Fruit fly (Drosophila melanogaster): ENCODE measurements around the gene Idgf3.

The Idgf3 gene

DNA sequence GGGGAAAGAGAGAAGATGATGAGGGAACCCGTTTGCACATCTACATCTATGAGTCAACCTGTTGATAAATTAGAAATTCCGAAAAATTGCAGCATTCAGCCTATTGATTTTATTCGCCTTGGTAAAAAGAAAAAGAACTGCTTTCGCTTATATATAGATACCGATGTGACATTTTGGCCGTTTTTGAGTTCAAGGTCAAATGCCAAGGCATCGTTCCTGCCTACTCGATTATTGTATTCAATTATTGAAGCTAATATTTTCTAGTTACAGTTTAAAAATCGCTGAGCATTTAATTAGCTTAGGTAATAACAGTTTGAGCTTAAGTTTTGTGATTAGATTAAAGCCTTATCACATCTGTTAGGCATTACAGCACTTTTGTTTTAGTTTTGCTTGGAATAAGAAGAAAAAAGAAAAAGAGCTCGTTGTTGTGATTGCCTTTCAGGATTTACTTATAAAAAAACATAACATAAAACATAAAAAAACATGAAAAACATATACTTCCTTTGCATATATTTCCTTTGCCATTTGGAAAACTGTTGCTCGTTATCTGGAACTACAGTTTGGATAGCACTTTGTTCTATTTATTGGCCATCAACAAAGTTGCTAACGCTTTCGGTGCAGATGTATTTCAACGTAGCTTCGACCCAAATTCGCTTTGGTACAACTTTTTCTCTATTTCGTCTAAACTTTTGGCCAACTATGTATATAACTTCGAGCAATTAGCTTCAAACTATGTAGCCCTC lies 43.5 kb downstream of the Idgf3 start:
- TF ChIP-seq OdsH (GFP tag; optimal IDR thresholded peaks at IDR 0.05) (no peak), psq (GFP tag; optimal IDR thresholded peaks at IDR 0.05) (no peak), Sp1 (GFP tag; optimal IDR thresholded peaks at IDR 0.05) (no peak)

DNA sequence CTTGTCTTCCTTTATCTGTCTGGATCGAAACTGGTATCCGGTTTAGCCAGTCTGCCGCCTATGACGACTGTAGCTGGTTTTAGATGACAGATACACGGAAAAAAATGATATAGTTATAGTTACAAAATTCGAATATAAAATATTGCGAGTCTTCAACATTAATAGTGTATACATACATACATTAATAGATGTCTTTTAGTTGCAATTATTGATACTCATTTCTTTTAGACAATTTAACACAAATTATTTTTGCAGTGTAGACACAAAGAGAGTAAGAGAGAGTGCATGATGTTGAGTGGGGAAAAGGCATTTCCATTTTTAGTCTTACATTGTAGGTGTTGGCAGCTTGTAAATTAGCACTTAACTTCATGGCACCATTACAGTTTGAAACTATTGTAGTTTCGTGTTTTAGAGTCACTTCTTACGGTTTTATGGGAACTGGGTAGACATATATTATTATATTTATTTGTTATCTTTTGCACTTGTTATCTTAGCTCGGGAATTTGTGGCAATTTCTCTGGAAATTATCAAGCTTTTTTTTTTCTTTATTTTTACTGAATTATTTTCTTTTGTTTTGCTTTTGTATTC lies 44.6 kb downstream of the Idgf3 start:
- TF ChIP-seq woc (GFP tag; optimal IDR thresholded peaks at IDR 0.05) (no peak), psq (GFP tag; optimal IDR thresholded peaks at IDR 0.05) (peak; percentile 57), Hnf4 (GFP tag; optimal IDR thresholded peaks at IDR 0.05) (peak; percentile 87), foxo (GFP tag; optimal IDR thresholded peaks at IDR 0.05) (peak in 1 of 2 experiments; percentile 29), sv (GFP tag; optimal IDR thresholded peaks at IDR 0.05) (peak; percentile 77), Dif (GFP tag; optimal IDR thresholded peaks at IDR 0.05; ENCODE audit: partially characterized antibody) (no peak), Rel (GFP tag; optimal IDR thresholded peaks at IDR 0.05) (no peak), Rel (tag; optimal IDR thresholded peaks at IDR 0.05) (peak; percentile 68), CG9705 (GFP tag; optimal IDR thresholded peaks at IDR 0.05) (no peak), rgr (GFP tag; optimal IDR thresholded peaks at IDR 0.05) (peak; percentile 93), fru (GFP tag; optimal IDR thresholded peaks at IDR 0.05) (peak; percentile 77), Mio (GFP tag; optimal IDR thresholded peaks at IDR 0.05) (no peak), brk (GFP tag; optimal IDR thresholded peaks at IDR 0.05) (no peak), Jra (GFP tag; optimal IDR thresholded peaks at IDR 0.05) (peak; percentile 79), Sp1 (GFP tag; optimal IDR thresholded peaks at IDR 0.05) (no peak), h (GFP tag; optimal IDR thresholded peaks at IDR 0.05) (no peak), Dfd (GFP tag; optimal IDR thresholded peaks at IDR 0.05) (no peak), ey (GFP tag; optimal IDR thresholded peaks at IDR 0.05) (peak; percentile 87), N (GFP tag; optimal IDR thresholded peaks at IDR 0.05) (no peak), dsf (GFP tag; optimal IDR thresholded peaks at IDR 0.05; ENCODE audit: borderline replicate concordance) (peak; percentile 60), CG32264 (GFP tag; optimal IDR thresholded peaks at IDR 0.05) (no peak), br (GFP tag; optimal IDR thresholded peaks at IDR 0.05) (peak; percentile 85), Myc (optimal IDR thresholded peaks at IDR 0.05) (peak; percentile 37), tai (GFP tag; optimal IDR thresholded peaks at IDR 0.05) (peak; percentile 77), OdsH (GFP tag; optimal IDR thresholded peaks at IDR 0.05) (peak; percentile 89)

DNA sequence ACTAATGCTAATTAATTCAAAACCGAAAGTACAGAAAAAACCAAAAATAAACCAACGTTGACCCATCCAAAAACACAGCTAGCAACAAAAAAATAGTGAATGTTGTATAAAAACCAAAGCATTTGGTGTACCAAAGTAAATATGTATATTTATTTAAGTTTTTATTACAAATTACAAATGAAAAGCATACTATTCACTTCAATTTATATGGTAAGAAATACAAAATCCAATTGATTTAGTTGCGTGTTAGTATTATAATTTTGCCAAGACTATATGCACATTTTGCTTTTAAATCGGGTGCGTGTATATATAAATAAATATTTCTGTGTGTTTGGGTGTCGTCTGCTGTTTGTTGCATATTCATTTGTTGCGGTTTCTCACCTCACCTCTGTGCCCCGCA lies 46.5 kb downstream of the Idgf3 start:
- TF ChIP-seq HLH106 (tag; optimal IDR thresholded peaks at IDR 0.05), result no peak
- TF ChIP-seq Dfd (GFP tag; optimal IDR thresholded peaks at IDR 0.05), result peak; percentile 22
- TF ChIP-seq br (GFP tag; optimal IDR thresholded peaks at IDR 0.05), result no peak
- no peak for TF ChIP-seq CG32264 (GFP tag; optimal IDR thresholded peaks at IDR 0.05)
- no peak for TF ChIP-seq pan (optimal IDR thresholded peaks at IDR 0.05)
- no peak for TF ChIP-seq Abd-B (GFP tag; optimal IDR thresholded peaks at IDR 0.05)
- no peak for TF ChIP-seq lola (GFP tag; optimal IDR thresholded peaks at IDR 0.05)
- TF ChIP-seq tai (GFP tag; optimal IDR thresholded peaks at IDR 0.05), result no peak

DNA sequence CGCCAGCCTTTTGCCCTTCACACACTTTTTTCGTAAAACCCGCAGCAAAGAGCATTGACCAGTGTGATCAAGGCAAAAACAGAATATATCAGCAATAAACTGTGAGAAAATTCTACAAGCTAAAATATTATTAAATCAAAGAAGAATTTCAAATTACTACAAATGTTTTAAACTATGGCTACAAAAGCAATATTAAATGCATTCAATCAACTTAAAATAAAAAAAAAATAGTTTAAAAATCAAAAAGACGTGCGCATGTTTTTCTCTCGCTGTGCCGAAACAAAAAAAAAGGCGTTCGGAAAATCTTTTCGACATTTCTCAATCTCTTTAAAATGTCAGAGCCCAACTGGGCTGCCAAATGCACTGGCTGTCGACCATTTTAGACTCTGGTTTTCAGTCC lies 47.4 kb downstream of the Idgf3 start:
- TF ChIP-seq foxo (GFP tag; optimal IDR thresholded peaks at IDR 0.05) (peak in 1 of 2 experiments; percentile 39), N (GFP tag; optimal IDR thresholded peaks at IDR 0.05) (no peak), fru (GFP tag; optimal IDR thresholded peaks at IDR 0.05) (peak; percentile 32), Hnf4 (GFP tag; optimal IDR thresholded peaks at IDR 0.05) (peak; percentile 45), rgr (GFP tag; optimal IDR thresholded peaks at IDR 0.05) (peak; percentile 47), Jra (GFP tag; optimal IDR thresholded peaks at IDR 0.05) (no peak), psq (GFP tag; optimal IDR thresholded peaks at IDR 0.05) (peak; percentile 21), br (GFP tag; optimal IDR thresholded peaks at IDR 0.05) (peak; percentile 39), h (GFP tag; optimal IDR thresholded peaks at IDR 0.05) (peak; percentile 48), Vsx2 (GFP tag; optimal IDR thresholded peaks at IDR 0.05; ENCODE audit: partially characterized antibody) (no peak), OdsH (GFP tag; optimal IDR thresholded peaks at IDR 0.05) (peak; percentile 47), HLH106 (tag; optimal IDR thresholded peaks at IDR 0.05) (peak; percentile 7), tai (GFP tag; optimal IDR thresholded peaks at IDR 0.05) (no peak), ey (GFP tag; optimal IDR thresholded peaks at IDR 0.05) (peak; percentile 49)

dm6 chr2L:16499559-16499958 lies 48.9 kb downstream of the Idgf3 start:
- no peak for TF ChIP-seq jim (GFP tag; optimal IDR thresholded peaks at IDR 0.05)
- TF ChIP-seq foxo (GFP tag; optimal IDR thresholded peaks at IDR 0.05), result no peak
- TF ChIP-seq rgr (GFP tag; optimal IDR thresholded peaks at IDR 0.05), result no peak
- no peak for TF ChIP-seq Rel (GFP tag; optimal IDR thresholded peaks at IDR 0.05)
- no peak for TF ChIP-seq Rel (tag; optimal IDR thresholded peaks at IDR 0.05)
- TF ChIP-seq Dfd (GFP tag; optimal IDR thresholded peaks at IDR 0.05), result no peak

All from whole organism, wandering third instar larva.